Fruit fly (Drosophila melanogaster) whole organism, embryonic: Measurements from ENCODE around the gene CG14676.

Experiments used
- CG10209 ChIP-seq: fragments of 200-800 bp; sonication (Bioruptor generic); optimal IDR thresholded peaks from 3 replicates; lab custom pipeline; 2017; ENCODE audit warnings: missing biosample characterization, mild to moderate bottlenecking, missing genetic modification characterization, missing genetic modification reagents
- CG10366 ChIP-seq: fragments of 200-800 bp; sonication (Bioruptor generic); IDR thresholded peaks from 2 replicates; pipeline ENCODE4 v1.3.6; 2022; ENCODE audit warnings: missing biosample characterization, missing genetic modification characterization
- CG12155 ChIP-seq: fragments of 200-800 bp; sonication (Bioruptor generic); optimal IDR thresholded peaks from 3 replicates; lab custom pipeline; 2016; ENCODE audit warnings: missing biosample characterization, missing genetic modification characterization
- CG17802 ChIP-seq: fragments of 200-800 bp; sonication (Bioruptor generic); optimal IDR thresholded peaks from 2 replicates; lab custom pipeline; 2018; ENCODE audit warnings: missing biosample characterization, mild to moderate bottlenecking, missing genetic modification characterization, moderate library complexity
- CG18262 ChIP-seq: fragments of 200-800 bp; optimal IDR thresholded peaks from 3 replicates; lab custom pipeline; 2019; ENCODE audit warnings: missing biosample characterization, mild to moderate bottlenecking, missing genetic modification characterization, moderate library complexity
- CG18764 ChIP-seq: fragments of 200-800 bp; sonication (Bioruptor generic); optimal IDR thresholded peaks from 3 replicates; lab custom pipeline; 2016; ENCODE audit warnings: missing biosample characterization, missing genetic modification characterization
- CTCF ChIP-seq: fragments of 200-800 bp; sonication (Bioruptor generic); optimal IDR thresholded peaks from 2 replicates; lab custom pipeline; 2017; ENCODE audit warnings: missing biosample characterization, mild to moderate bottlenecking, missing genetic modification characterization, moderate library complexity
- Dip2 ChIP-seq: fragments of 200-800 bp; sonication (Bioruptor generic); IDR thresholded peaks from 2 replicates; pipeline ENCODE4 v1.3.6; 2022; ENCODE audit warnings: missing biosample characterization, missing genetic modification characterization
- Side ChIP-seq: fragments of 200-800 bp; sonication (Bioruptor generic); optimal IDR thresholded peaks from 2 replicates; lab custom pipeline; 2016; ENCODE audit warnings: missing biosample characterization, missing genetic modification characterization
- Sry-δ ChIP-seq: fragments of 200-800 bp; sonication (Bioruptor generic); optimal IDR thresholded peaks from 2 replicates; lab custom pipeline; 2016; ENCODE audit warnings: missing biosample characterization, missing genetic modification characterization
- ase ChIP-seq: fragments of 200-800 bp; sonication (Bioruptor generic); IDR thresholded peaks from 3 replicates; pipeline ENCODE4 v1.3.6; 2022; ENCODE audit warnings: missing biosample characterization, missing genetic modification characterization
- chif ChIP-seq, 2 experiments: fragments of 200-800 bp; sonication (Bioruptor generic); optimal IDR thresholded peaks; 3 replicates each; lab custom pipeline; 2016; ENCODE audit warnings: missing biosample characterization in 2 of 2, missing genetic modification characterization in 2 of 2
- da ChIP-seq: fragments of 200-800 bp; sonication (Bioruptor generic); optimal IDR thresholded peaks from 2 replicates; lab custom pipeline; 2016; ENCODE audit warnings: missing biosample characterization, missing genetic modification characterization
- gce ChIP-seq: fragments of 200-800 bp; sonication (Bioruptor generic); IDR thresholded peaks from 3 replicates; pipeline ENCODE4 v1.3.6; 2022; ENCODE audit warnings: missing biosample characterization, missing genetic modification characterization
- ranshi ChIP-seq: fragments of 200-800 bp; sonication (Bioruptor generic); IDR thresholded peaks from 2 replicates; pipeline ENCODE4 v1.3.6; 2022; ENCODE audit warnings: missing biosample characterization, missing genetic modification characterization
- sens ChIP-seq: fragments of 200-800 bp; sonication (Bioruptor generic); peaks from one replicate; lab custom pipeline; 2016; ENCODE audit warnings: missing biosample characterization, missing genetic modification characterization
- vfl ChIP-seq: fragments of 200-800 bp; sonication (Bioruptor generic); optimal IDR thresholded peaks from 2 replicates; lab custom pipeline; 2016; ENCODE audit warnings: missing biosample characterization, missing genetic modification characterization

CG14676 gene

dm6 chr3R:5881308-5881707 lies 34.3 kb downstream of the CG14676 start:
- TF ChIP-seq vfl (GFP tag; lab: Kevin White, UChicago) (no peak), CTCF (GFP tag; lab: Kevin White, UChicago) (no peak), Sry-δ (GFP tag; lab: Kevin White, UChicago) (no peak), da (GFP tag; lab: Kevin White, UChicago) (no peak), CG18262 (tag; lab: Kevin White, UChicago) (no peak), sens (GFP tag; lab: Kevin White, UChicago) (peak; percentile 10), CG10366 (GFP tag; lab: Robert Waterston, UW) (no peak), ase (GFP tag; lab: Robert Waterston, UW) (0 out of 3 replicates have a peak, but pooled peaks have one; percentile 23), ranshi (GFP tag; lab: Robert Waterston, UW) (no peak), CG12155 (GFP tag; lab: Kevin White, UChicago) (no peak), Dip2 (GFP tag; lab: Robert Waterston, UW) (no peak), Side (no peak), CG18764 (GFP tag; lab: Kevin White, UChicago) (no peak), gce (no peak), chif (GFP tag; optimal IDR thresholded peaks at IDR 0.05; lab: Kevin White, UChicago) (no peak), CG17802 (no peak), CG10209 (GFP tag; lab: Kevin White, UChicago) (no peak)
